Fruit fly (Drosophila melanogaster) whole organism, wandering third instar larva: ENCODE data around the gene sloth2.
A peak's percentile ranks its signal among the peaks of the same experiment; 100 is the strongest.

Experiments
- Abd-B ChIP-seq: fragments of >200 bp; optimal IDR thresholded peaks from 2 replicates; lab custom pipeline; 2017; ENCODE audit warnings: missing biosample characterization, missing genetic modification characterization
- CG32264 ChIP-seq: fragments of 200-800 bp; sonication (Bioruptor generic); optimal IDR thresholded peaks from 2 replicates; lab custom pipeline; 2016; ENCODE audit warnings: missing biosample characterization, missing genetic modification characterization
- CG9705 ChIP-seq: fragments of 200-800 bp; sonication (Bioruptor generic); optimal IDR thresholded peaks from 2 replicates; lab custom pipeline; 2018; ENCODE audit warnings: missing biosample characterization, mild to moderate bottlenecking, missing genetic modification characterization
- CrebA ChIP-seq: fragments of 200-800 bp; sonication (Bioruptor generic); optimal IDR thresholded peaks from 2 replicates; lab custom pipeline; 2016; ENCODE audit warnings: missing biosample characterization, mild to moderate bottlenecking, missing genetic modification characterization, borderline replicate concordance
- Dfd ChIP-seq: fragments of >200 bp; optimal IDR thresholded peaks from 2 replicates; lab custom pipeline; 2017; ENCODE audit warnings: missing biosample characterization, missing genetic modification characterization
- Dif ChIP-seq: fragments of 200-275, 200-300 bp; sonication (Bioruptor generic); optimal IDR thresholded peaks from 2 replicates; lab custom pipeline; 2018; ENCODE audit warnings: missing biosample characterization, missing genetic modification characterization; ENCODE audit not compliant: partially characterized antibody
- HLH106 ChIP-seq: fragments of 200-800 bp; optimal IDR thresholded peaks from 3 replicates; lab custom pipeline; 2019; ENCODE audit warnings: missing biosample characterization, mild to moderate bottlenecking, missing genetic modification characterization, moderate library complexity
- Hnf4 ChIP-seq: fragments of 200-800 bp; sonication (Bioruptor generic); optimal IDR thresholded peaks from 2 replicates; lab custom pipeline; 2016; ENCODE audit warnings: missing biosample characterization, mild to moderate bottlenecking, missing genetic modification characterization
- Jra ChIP-seq: sonication (Bioruptor generic); optimal IDR thresholded peaks from 2 replicates; lab custom pipeline; 2016; ENCODE audit warnings: missing biosample characterization, missing genetic modification characterization
- Mio ChIP-seq: sonication (Bioruptor generic); optimal IDR thresholded peaks from 2 replicates; lab custom pipeline; 2016; ENCODE audit warnings: missing biosample characterization, missing genetic modification characterization
- Myc ChIP-seq: fragments of >200 bp; optimal IDR thresholded peaks from 2 replicates; lab custom pipeline; 2017
- N ChIP-seq: fragments of >200 bp; optimal IDR thresholded peaks from 2 replicates; lab custom pipeline; 2018; ENCODE audit warnings: missing biosample characterization, missing external identifiers, missing genetic modification characterization
- OdsH ChIP-seq: fragments of 200-800 bp; sonication (Bioruptor generic); optimal IDR thresholded peaks from 2 replicates; lab custom pipeline; 2016; ENCODE audit warnings: missing biosample characterization, mild to moderate bottlenecking, missing genetic modification characterization
- Rel ChIP-seq, 2 experiments: fragments of 200-800 bp; sonication (Bioruptor generic) in 1 of 2; optimal IDR thresholded peaks; 2 replicates in 1 of 2; 3 replicates in 1 of 2; lab custom pipeline; 2016 to 2019; ENCODE audit warnings: mild to moderate bottlenecking in 2 of 2, missing biosample characterization in 2 of 2, missing genetic modification characterization in 2 of 2, moderate library complexity in 1 of 2
- Sp1 ChIP-seq: fragments of 200-800 bp; sonication (Bioruptor generic); optimal IDR thresholded peaks from 3 replicates; lab custom pipeline; 2019; ENCODE audit warnings: missing biosample characterization, mild to moderate bottlenecking, missing genetic modification characterization, moderate library complexity
- Vsx2 ChIP-seq: fragments of 200-300, 225-300 bp; sonication (Bioruptor generic); optimal IDR thresholded peaks from 2 replicates; lab custom pipeline; 2018; ENCODE audit warnings: missing biosample characterization, missing genetic modification characterization; ENCODE audit not compliant: partially characterized antibody
- br ChIP-seq: fragments of 200-800 bp; sonication (Bioruptor generic); optimal IDR thresholded peaks from 2 replicates; lab custom pipeline; 2016; ENCODE audit warnings: missing biosample characterization, missing genetic modification characterization
- brk ChIP-seq: fragments of 200-800 bp; sonication (Bioruptor generic); optimal IDR thresholded peaks from 2 replicates; lab custom pipeline; 2016; ENCODE audit warnings: missing biosample characterization, mild to moderate bottlenecking, missing genetic modification characterization
- dl ChIP-seq, 2 experiments: fragments of 175-275, 200-275 bp in 1 of 2; fragments of 200-275 bp in 1 of 2; sonication (Bioruptor generic); optimal IDR thresholded peaks; lab custom pipeline; 2018; ENCODE audit warnings: mild to moderate bottlenecking in 2 of 2, missing biosample characterization in 2 of 2, missing genetic modification characterization in 2 of 2, moderate library complexity in 2 of 2; ENCODE audit not compliant: partially characterized antibody in 2 of 2, insufficient read depth in 1 of 2
- dmrt93B ChIP-seq: fragments of 200-800 bp; sonication (Bioruptor generic); optimal IDR thresholded peaks from 2 replicates; lab custom pipeline; 2018; ENCODE audit warnings: missing biosample characterization, mild to moderate bottlenecking, missing genetic modification characterization
- dsf ChIP-seq: sonication (Bioruptor generic); optimal IDR thresholded peaks from 2 replicates; lab custom pipeline; 2016; ENCODE audit warnings: missing biosample characterization, missing genetic modification characterization, borderline replicate concordance
- ey ChIP-seq: fragments of 200-800 bp; sonication (Bioruptor generic); optimal IDR thresholded peaks from 2 replicates; lab custom pipeline; 2016; ENCODE audit warnings: missing biosample characterization, missing genetic modification characterization
- foxo ChIP-seq, 2 experiments: fragments of 200-800 bp; sonication (Bioruptor generic); optimal IDR thresholded peaks; 2 replicates in 1 of 2; 3 replicates in 1 of 2; lab custom pipeline; 2016 to 2017; ENCODE audit warnings: missing biosample characterization in 2 of 2, missing genetic modification characterization in 2 of 2
- fru ChIP-seq: fragments of 200-800 bp; sonication (Bioruptor generic); optimal IDR thresholded peaks from 3 replicates; lab custom pipeline; 2016; ENCODE audit warnings: missing biosample characterization, mild to moderate bottlenecking, missing genetic modification characterization
- h ChIP-seq: fragments of 200-800 bp; sonication (Bioruptor generic); optimal IDR thresholded peaks from 3 replicates; lab custom pipeline; 2016; ENCODE audit warnings: missing biosample characterization, mild to moderate bottlenecking, missing genetic modification characterization
- jim ChIP-seq: fragments of 175-275, 200-325 bp; sonication (Bioruptor generic); optimal IDR thresholded peaks from 2 replicates; lab custom pipeline; 2016; ENCODE audit warnings: missing biosample characterization, mild to moderate bottlenecking, missing genetic modification characterization
- lola ChIP-seq: fragments of >200 bp; optimal IDR thresholded peaks from 2 replicates; lab custom pipeline; 2017; ENCODE audit warnings: missing biosample characterization, missing genetic modification characterization
- psq ChIP-seq: fragments of 200-800 bp; sonication (Bioruptor generic); optimal IDR thresholded peaks from 3 replicates; lab custom pipeline; 2017; ENCODE audit warnings: missing biosample characterization, mild to moderate bottlenecking, missing genetic modification characterization, moderate library complexity
- rgr ChIP-seq: fragments of 200-800 bp; sonication (Bioruptor generic); optimal IDR thresholded peaks from 3 replicates; lab custom pipeline; 2016; ENCODE audit warnings: missing biosample characterization, mild to moderate bottlenecking, missing genetic modification characterization
- sv ChIP-seq: fragments of 200-800 bp; sonication (Bioruptor generic); optimal IDR thresholded peaks from 3 replicates; lab custom pipeline; 2016; ENCODE audit warnings: missing biosample characterization, missing genetic modification characterization
- tai ChIP-seq: sonication (Bioruptor generic); optimal IDR thresholded peaks from 2 replicates; lab custom pipeline; 2016; ENCODE audit warnings: missing biosample characterization, missing genetic modification characterization
- usp ChIP-seq: fragments of >200 bp; optimal IDR thresholded peaks from 2 replicates; lab custom pipeline; 2017; ENCODE audit warnings: missing biosample characterization, missing genetic modification characterization
- woc ChIP-seq: sonication (Bioruptor generic); optimal IDR thresholded peaks from 2 replicates; lab custom pipeline; 2016; ENCODE audit warnings: missing biosample characterization, mild to moderate bottlenecking, missing genetic modification characterization

Gene sloth2

dm6 chrX:7004101-7004700 is 7.0 kb upstream of the sloth2 start:
- TF ChIP-seq Dfd (GFP tag; lab: Kevin White, UChicago) (no peak), h (GFP tag; lab: Kevin White, UChicago) (no peak), sv (GFP tag; lab: Kevin White, UChicago) (peak; percentile 56), rgr (GFP tag; lab: Kevin White, UChicago) (peak; percentile 5)

- no peak for TF ChIP-seq CG32264
- TF ChIP-seq HLH106 (tag; lab: Kevin White, UChicago): no peak
- no peak for TF ChIP-seq Rel (GFP tag; optimal IDR thresholded peaks at IDR 0.05; lab: Kevin White, UChicago)
- no peak for TF ChIP-seq Rel (tag; optimal IDR thresholded peaks at IDR 0.05; lab: Kevin White, UChicago)
- no peak for TF ChIP-seq h (GFP tag; lab: Kevin White, UChicago)
- TF ChIP-seq tai (GFP tag; lab: Kevin White, UChicago): no peak
- TF ChIP-seq dmrt93B: no peak
- TF ChIP-seq Jra (GFP tag; lab: Kevin White, UChicago): no peak
- TF ChIP-seq Vsx2 (GFP tag; lab: Kevin White, UChicago): no peak
- TF ChIP-seq CrebA (GFP tag; lab: Kevin White, UChicago): no peak
- no peak for TF ChIP-seq Mio (GFP tag; lab: Kevin White, UChicago)
- TF ChIP-seq dsf (GFP tag; lab: Kevin White, UChicago): no peak
- TF ChIP-seq brk (GFP tag; lab: Kevin White, UChicago): no peak
- TF ChIP-seq jim (GFP tag; lab: Kevin White, UChicago): no peak
- no peak for TF ChIP-seq usp (GFP tag; lab: Kevin White, UChicago)
- no peak for TF ChIP-seq Hnf4 (GFP tag; lab: Kevin White, UChicago)
Measured at dm6 chrX:7005444-7005843, 5.7 kb upstream of the sloth2 start.

- TF ChIP-seq dmrt93B (no peak), fru (GFP tag; lab: Kevin White, UChicago) (no peak), dsf (GFP tag; lab: Kevin White, UChicago) (no peak), HLH106 (tag; lab: Kevin White, UChicago) (peak; percentile 1), CrebA (GFP tag; lab: Kevin White, UChicago) (no peak), Sp1 (GFP tag; lab: Kevin White, UChicago) (peak; percentile 1), br (GFP tag; lab: Kevin White, UChicago) (peak; percentile 35), ey (GFP tag; lab: Kevin White, UChicago) (peak; percentile 52), Rel (GFP tag; optimal IDR thresholded peaks at IDR 0.05; lab: Kevin White, UChicago) (no peak), Rel (tag; optimal IDR thresholded peaks at IDR 0.05; lab: Kevin White, UChicago) (no peak), woc (GFP tag; lab: Kevin White, UChicago) (peak; percentile 41), jim (GFP tag; lab: Kevin White, UChicago) (no peak), Mio (GFP tag; lab: Kevin White, UChicago) (no peak), h (GFP tag; lab: Kevin White, UChicago) (peak; percentile 51), foxo (GFP tag; optimal IDR thresholded peaks at IDR 0.05; lab: Kevin White, UChicago) (peak in 1 of 2 experiments; percentile 31), Abd-B (no peak), brk (GFP tag; lab: Kevin White, UChicago) (peak; percentile 8), rgr (GFP tag; lab: Kevin White, UChicago) (peak; percentile 43)
Measured at dm6 chrX:7007693-7008092, 3.5 kb upstream of the sloth2 start.

DNA sequence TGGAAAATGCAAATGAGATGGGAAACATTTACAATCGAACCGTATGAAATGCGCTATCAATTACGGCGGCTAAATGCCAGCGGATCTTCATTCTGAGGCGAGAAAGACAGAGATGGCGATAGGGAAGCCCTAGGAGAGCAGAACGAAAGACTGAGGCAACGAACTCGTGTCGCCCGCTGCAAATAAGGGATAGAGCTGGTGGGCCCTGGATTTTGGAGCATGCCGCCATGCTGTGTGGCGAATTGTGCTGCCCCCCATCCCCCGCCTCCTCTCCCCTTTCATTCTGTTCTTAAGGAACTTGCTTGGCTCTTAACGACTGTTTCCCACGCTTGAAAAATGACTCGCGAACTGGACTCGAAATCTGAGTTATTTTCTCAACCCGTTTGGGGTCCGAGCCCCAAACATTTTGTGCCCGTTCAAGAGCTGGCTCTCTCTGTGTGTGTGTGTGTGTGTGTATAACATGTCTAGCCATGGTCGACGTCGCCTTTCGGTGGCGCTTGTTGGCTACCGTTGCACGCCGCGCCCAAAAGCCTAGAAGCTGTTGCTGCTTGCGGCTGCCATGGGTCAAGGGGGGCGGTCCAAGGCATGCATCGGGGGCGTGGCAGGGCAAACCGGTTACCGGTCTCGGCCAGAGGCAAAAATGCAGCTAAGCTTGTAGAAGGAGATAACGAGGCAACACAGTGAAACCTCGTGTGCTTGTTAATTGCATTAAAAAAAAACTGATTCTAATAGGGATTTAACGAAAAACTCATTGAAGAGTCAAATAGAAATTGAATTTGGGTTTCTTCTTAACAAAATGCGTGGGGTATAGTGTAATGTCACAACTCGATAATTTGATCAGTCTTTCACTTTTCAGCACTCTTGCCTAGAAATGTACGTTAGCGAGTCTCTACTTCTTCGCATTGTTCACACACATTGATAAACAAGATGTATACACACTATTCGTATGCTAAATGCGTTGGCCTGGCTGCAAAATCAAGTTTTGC is 2.8 kb upstream of the sloth2 start:
- TF ChIP-seq ey (GFP tag; lab: Kevin White, UChicago) (peak; percentile 77), br (GFP tag; lab: Kevin White, UChicago) (peak; percentile 53), CG9705 (peak; percentile 41), Sp1 (GFP tag; lab: Kevin White, UChicago) (peak; percentile 63), HLH106 (tag; lab: Kevin White, UChicago) (peak; percentile 74), Jra (GFP tag; lab: Kevin White, UChicago) (peak; percentile 29), dl (GFP tag; optimal IDR thresholded peaks at IDR 0.05; lab: Kevin White, UChicago; ENCODE audit: insufficient read depth in 1 of 2, partially characterized antibody in 2 of 2) (no peak), Dfd (GFP tag; lab: Kevin White, UChicago) (no peak), psq (GFP tag; lab: Kevin White, UChicago) (peak; percentile 68), CG32264 (no peak), fru (GFP tag; lab: Kevin White, UChicago) (peak; percentile 81), usp (GFP tag; lab: Kevin White, UChicago) (no peak), Dif (GFP tag; lab: Kevin White, UChicago) (peak; percentile 69), dmrt93B (peak; percentile 42), Myc (lab: Kevin White, UChicago) (no peak), Hnf4 (GFP tag; lab: Kevin White, UChicago) (peak; percentile 23), dsf (GFP tag; lab: Kevin White, UChicago) (no peak), Abd-B (no peak), Rel (GFP tag; optimal IDR thresholded peaks at IDR 0.05; lab: Kevin White, UChicago) (no peak), Rel (tag; optimal IDR thresholded peaks at IDR 0.05; lab: Kevin White, UChicago) (peak; percentile 12), foxo (GFP tag; optimal IDR thresholded peaks at IDR 0.05; lab: Kevin White, UChicago) (peak in 1 of 2 experiments; percentile 80), brk (GFP tag; lab: Kevin White, UChicago) (no peak), rgr (GFP tag; lab: Kevin White, UChicago) (peak; percentile 25), tai (GFP tag; lab: Kevin White, UChicago) (peak; percentile 42), OdsH (GFP tag; lab: Kevin White, UChicago) (peak; percentile 60), h (GFP tag; lab: Kevin White, UChicago) (peak; percentile 74), woc (GFP tag; lab: Kevin White, UChicago) (peak; percentile 70), N (GFP tag; lab: Kevin White, UChicago) (no peak), lola (GFP tag; lab: Kevin White, UChicago) (no peak)
- TF ChIP-seq, all 38 proteins: peak for 18
